Fruit fly (Drosophila melanogaster) whole organism, adult: Measurements from ENCODE around the gene mkg-p.

ENCODE experiments used
- CG11617 ChIP-seq: fragments of 200-800 bp; sonication (Bioruptor generic); optimal IDR thresholded peaks from 2 replicates; lab custom pipeline; 2017; ENCODE audit warnings: mild to moderate bottlenecking, missing biosample characterization, missing genetic modification reagents, missing genetic modification characterization
- CG12768 ChIP-seq: fragments of 200-800 bp; sonication (Bioruptor generic); optimal IDR thresholded peaks from 2 replicates; lab custom pipeline; 2017; ENCODE audit warnings: missing biosample characterization, missing genetic modification characterization, mild to moderate bottlenecking, moderate library complexity, missing genetic modification reagents
- CG14711 ChIP-seq: fragments of 200-800 bp; sonication (Bioruptor generic); optimal IDR thresholded peaks from 2 replicates; lab custom pipeline; 2018; ENCODE audit warnings: missing biosample characterization, mild to moderate bottlenecking, missing genetic modification characterization, moderate library complexity
- CG1620 ChIP-seq: fragments of 200-800 bp; sonication (Bioruptor generic); optimal IDR thresholded peaks from 2 replicates; lab custom pipeline; 2016; ENCODE audit warnings: missing biosample characterization, missing genetic modification characterization
- CG33017 ChIP-seq: fragments of 200-800 bp; sonication (Bioruptor generic); optimal IDR thresholded peaks from 2 replicates; lab custom pipeline; 2018; ENCODE audit warnings: missing biosample characterization, mild to moderate bottlenecking, missing genetic modification characterization, moderate library complexity
- CG5204 ChIP-seq: fragments of 200-800 bp; sonication (Bioruptor generic); optimal IDR thresholded peaks from 2 replicates; lab custom pipeline; 2016; ENCODE audit warnings: missing biosample characterization, missing genetic modification characterization
- CG7045 ChIP-seq: fragments of 200-800 bp; sonication (Bioruptor generic); optimal IDR thresholded peaks from 2 replicates; lab custom pipeline; 2017; ENCODE audit warnings: missing biosample characterization, mild to moderate bottlenecking, missing genetic modification characterization
- CG7101 ChIP-seq: fragments of 200-800 bp; sonication (Bioruptor generic); optimal IDR thresholded peaks from 2 replicates; lab custom pipeline; 2018; ENCODE audit warnings: missing biosample characterization, mild to moderate bottlenecking, missing genetic modification characterization, moderate library complexity
- Clk ChIP-seq: fragments of 200-800 bp; sonication (Bioruptor generic); optimal IDR thresholded peaks from 2 replicates; lab custom pipeline; 2017; ENCODE audit warnings: missing biosample characterization, missing genetic modification characterization
- Crg-1 ChIP-seq: fragments of 200-800 bp; sonication (Bioruptor generic); optimal IDR thresholded peaks from 2 replicates; lab custom pipeline; 2016; ENCODE audit warnings: missing biosample characterization, missing genetic modification characterization
- Hr96 ChIP-seq: fragments of 200-800 bp; sonication (Bioruptor generic); optimal IDR thresholded peaks from 2 replicates; lab custom pipeline; 2016; ENCODE audit warnings: missing biosample characterization, missing genetic modification characterization
- Mnt ChIP-seq: fragments of 200-800 bp; sonication (Bioruptor generic); optimal IDR thresholded peaks from 2 replicates; lab custom pipeline; 2016; ENCODE audit warnings: missing biosample characterization, mild to moderate bottlenecking, missing genetic modification characterization
- bab1 ChIP-seq: fragments of 200-800 bp; sonication (Bioruptor generic); optimal IDR thresholded peaks from 3 replicates; lab custom pipeline; 2019; ENCODE audit warnings: missing biosample characterization, mild to moderate bottlenecking, missing genetic modification characterization, moderate library complexity
- cic ChIP-seq: fragments of 200-800 bp; sonication (Bioruptor generic); optimal IDR thresholded peaks from 2 replicates; lab custom pipeline; 2017; ENCODE audit warnings: missing biosample characterization, mild to moderate bottlenecking, missing genetic modification characterization, moderate library complexity
- cnc ChIP-seq, 2 experiments: fragments of >200 bp; optimal IDR thresholded peaks; 2 replicates each; lab custom pipeline; 2017
- kay ChIP-seq: fragments of 200-800 bp; sonication (Bioruptor generic); peaks from one replicate; lab custom pipeline; 2016; ENCODE audit warnings: missing biosample characterization, missing genetic modification characterization, borderline replicate concordance
- ovo ChIP-seq: fragments of 200-800 bp; sonication (Bioruptor generic); optimal IDR thresholded peaks from 2 replicates; lab custom pipeline; 2016; ENCODE audit warnings: missing biosample characterization, missing genetic modification characterization
- pad ChIP-seq: fragments of 200-800 bp; sonication (Bioruptor generic); optimal IDR thresholded peaks from 3 replicates; lab custom pipeline; 2017; ENCODE audit warnings: missing biosample characterization, missing genetic modification characterization, mild to moderate bottlenecking, moderate library complexity, missing genetic modification reagents
- tj ChIP-seq: fragments of 200-800 bp; sonication (Bioruptor generic); optimal IDR thresholded peaks from 3 replicates; lab custom pipeline; 2017; ENCODE audit warnings: missing biosample characterization, mild to moderate bottlenecking, missing genetic modification characterization, moderate library complexity
- toe ChIP-seq: fragments of 200-800 bp; sonication (Bioruptor generic); optimal IDR thresholded peaks from 2 replicates; lab custom pipeline; 2016; ENCODE audit warnings: missing biosample characterization, missing genetic modification characterization

Gene mkg-p

DNA sequence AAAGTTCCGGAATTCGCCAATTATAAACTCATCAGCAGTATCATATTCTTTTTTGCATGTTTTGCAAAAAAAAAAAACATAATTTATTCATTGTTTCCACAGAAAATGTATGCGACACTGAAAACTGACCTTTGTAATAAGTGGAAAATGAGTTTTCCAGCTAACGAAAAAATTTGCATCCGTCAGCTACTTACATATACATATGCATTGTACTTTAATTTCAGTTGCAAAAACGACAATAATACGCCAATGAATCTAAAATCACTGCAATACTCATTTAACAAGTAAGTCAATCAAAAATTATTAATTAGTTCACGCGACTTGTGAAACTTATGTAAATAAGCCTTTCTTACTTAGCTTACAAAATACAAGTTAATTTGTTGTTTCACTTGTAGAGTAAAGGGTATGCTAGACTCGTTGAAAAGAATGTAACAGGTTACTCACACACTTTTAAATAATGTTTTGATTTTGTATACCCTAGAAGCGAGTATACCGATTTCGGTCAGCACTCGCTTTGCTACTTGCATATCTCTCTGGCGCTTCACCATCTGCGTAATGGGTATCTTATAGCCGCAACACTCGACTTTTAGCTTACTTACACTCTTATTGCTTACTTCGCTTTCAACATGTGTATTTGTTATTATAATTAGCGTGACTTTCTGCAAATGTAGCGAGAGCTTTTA is 6.2 kb downstream of the mkg-p start:
- TF ChIP-seq kay (peak; percentile 21), Clk (GFP tag; lab: Kevin White, UChicago) (no peak), toe (GFP tag; lab: Kevin White, UChicago) (no peak), CG11617 (peak; percentile 68), tj (GFP tag; lab: Kevin White, UChicago) (peak; percentile 95), CG5204 (GFP tag; lab: Kevin White, UChicago) (peak; percentile 48), CG7101 (tag; lab: Kevin White, UChicago) (peak; percentile 87), pad (peak; percentile 71), CG14711 (peak; percentile 86), cic (GFP tag; lab: Kevin White, UChicago) (peak; percentile 36), CG1620 (GFP tag; lab: Kevin White, UChicago) (peak; percentile 48), Crg-1 (peak; percentile 60), ovo (GFP tag; lab: Kevin White, UChicago) (no peak), CG33017 (tag; lab: Kevin White, UChicago) (peak; percentile 85), bab1 (GFP tag; lab: Kevin White, UChicago) (peak; percentile 96), CG7045 (GFP tag; lab: Kevin White, UChicago) (peak; percentile 13), Mnt (GFP tag; lab: Kevin White, UChicago) (no peak), Hr96 (GFP tag; lab: Kevin White, UChicago) (no peak), CG12768 (GFP tag; lab: Kevin White, UChicago) (peak; percentile 74), cnc (optimal IDR thresholded peaks at IDR 0.05; lab: Kevin White, UChicago) (no peak)

- TF ChIP-seq tj (GFP tag; lab: Kevin White, UChicago) (peak; percentile 95), Hr96 (GFP tag; lab: Kevin White, UChicago) (no peak)
Measured at dm6 chr3L:8396187-8396586, 8.9 kb downstream of the mkg-p start.

DNA sequence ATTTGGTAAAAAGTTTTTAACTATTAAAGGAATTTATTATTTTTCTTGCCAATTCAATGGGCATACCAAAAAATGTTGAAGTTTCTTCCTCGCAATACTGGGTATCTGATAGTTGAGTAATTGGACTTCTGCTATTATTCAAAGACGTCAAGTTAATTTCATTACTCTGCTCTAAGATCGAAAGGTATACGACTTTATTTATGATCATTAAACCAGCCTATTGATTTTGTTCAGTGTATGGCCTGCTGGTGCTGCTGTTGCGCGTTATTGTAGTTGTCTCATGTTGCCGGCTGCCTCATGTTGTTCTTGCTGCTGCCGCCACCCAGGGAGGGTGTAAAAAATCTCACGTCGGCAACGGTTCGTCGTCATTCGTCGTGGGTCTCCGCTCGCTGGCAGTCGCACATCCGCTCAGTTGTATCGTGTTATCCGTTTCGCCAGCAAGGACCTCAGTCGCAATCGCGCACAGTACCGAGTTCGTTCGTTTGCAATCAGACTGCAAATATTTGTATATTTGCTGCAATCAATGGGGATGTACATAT is 9.4 kb downstream of the mkg-p start, which contains the start of gene CG7120:
TSS of gene CG7120 (plus strand) at position 371 of the 539 bp plus-strand sequence.
- TF ChIP-seq cic (GFP tag; lab: Kevin White, UChicago) (peak; percentile 2), CG14711 (no peak), Hr96 (GFP tag; lab: Kevin White, UChicago) (peak; percentile 8)

DNA sequence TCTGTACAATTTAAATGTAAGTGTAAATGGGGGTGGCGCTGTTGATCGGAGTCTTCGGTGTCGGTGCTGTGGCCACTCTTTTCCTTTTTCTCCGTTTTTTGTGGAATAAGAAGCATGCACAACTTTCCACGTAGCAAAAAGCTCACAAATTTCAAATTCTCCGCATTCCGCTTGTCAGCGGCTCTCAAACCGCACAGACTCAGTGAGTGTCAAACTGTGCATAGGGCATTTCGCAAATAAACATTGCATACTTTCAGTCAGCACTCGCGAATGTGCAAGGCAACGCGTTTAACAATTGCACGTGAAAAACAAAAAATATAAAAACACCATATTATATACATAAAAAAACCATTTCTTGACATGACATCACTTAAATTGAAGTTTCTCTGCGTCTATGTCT is 10.1 kb downstream of the mkg-p start:
- no peak for TF ChIP-seq CG12768 (GFP tag; lab: Kevin White, UChicago)
- TF ChIP-seq CG7101 (tag; lab: Kevin White, UChicago): no peak
- TF ChIP-seq Crg-1: no peak

- no peak for TF ChIP-seq bab1 (GFP tag; lab: Kevin White, UChicago)
- TF ChIP-seq CG12768 (GFP tag; lab: Kevin White, UChicago): no peak
Measured at dm6 chr3L:8394132-8394531, 10.9 kb downstream of the mkg-p start.

DNA sequence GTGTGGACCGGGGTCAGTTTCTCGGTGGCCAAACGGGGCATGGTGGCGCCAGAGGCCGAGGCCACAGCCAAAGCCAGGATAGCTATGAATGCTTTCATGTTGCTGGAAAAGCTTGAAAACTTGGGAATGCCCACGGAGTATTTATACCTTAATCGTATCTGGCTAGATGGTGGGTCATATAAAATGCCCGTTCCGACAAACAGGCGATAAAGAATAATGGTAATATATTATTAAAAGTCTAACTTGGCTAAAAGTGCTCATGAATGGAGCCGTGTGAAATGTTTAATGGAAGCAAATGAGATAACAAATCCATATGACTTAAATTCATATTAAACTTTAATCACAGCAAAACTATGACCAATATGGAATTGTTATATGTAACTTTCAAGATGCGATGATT is 11.5 kb downstream of the mkg-p start, which contains the start of gene Jon66Cii:
TSS of gene Jon66Cii (minus strand) at position 101 of the 400 bp plus-strand sequence.
- TF ChIP-seq CG7045 (GFP tag; lab: Kevin White, UChicago): no peak
- TF ChIP-seq cnc (optimal IDR thresholded peaks at IDR 0.05; lab: Kevin White, UChicago): no peak
- TF ChIP-seq Crg-1: no peak
- no peak for TF ChIP-seq tj (GFP tag; lab: Kevin White, UChicago)
- no peak for TF ChIP-seq CG33017 (tag; lab: Kevin White, UChicago)
- TF ChIP-seq ovo (GFP tag; lab: Kevin White, UChicago): no peak
- TF ChIP-seq CG12768 (GFP tag; lab: Kevin White, UChicago): no peak
- TF ChIP-seq CG7101 (tag; lab: Kevin White, UChicago): no peak
- no peak for TF ChIP-seq toe (GFP tag; lab: Kevin White, UChicago)
- TF ChIP-seq CG11617: no peak
- TF ChIP-seq bab1 (GFP tag; lab: Kevin White, UChicago): no peak
- TF ChIP-seq Mnt (GFP tag; lab: Kevin White, UChicago): no peak
- TF ChIP-seq CG5204 (GFP tag; lab: Kevin White, UChicago): no peak
- TF ChIP-seq pad: no peak

- no peak for TF ChIP-seq CG12768 (GFP tag; lab: Kevin White, UChicago)
- no peak for TF ChIP-seq CG7101 (tag; lab: Kevin White, UChicago)
Measured at dm6 chr3L:8391240-8391639, 13.8 kb downstream of the mkg-p start, which contains the start of gene Jon66Ci. Jon66Ci (plus strand) TSS chr3L:8391540.
